Worm (Caenorhabditis elegans) whole organism, L4 larva: ENCODE data around the gene C34F6.9.

Experiments
- F37D6.2 ChIP-seq: sonication (generic microtip); optimal IDR thresholded peaks from 2 replicates; lab custom pipeline; 2016; ENCODE audit warnings: mild to moderate bottlenecking, missing genetic modification characterization, missing compliant biosample characterization
- F44E2.7 ChIP-seq: fragments of 200-800 bp; sonication (Bioruptor generic); IDR thresholded peaks from 2 replicates; pipeline ENCODE4 v2.1.2; 2022; ENCODE audit warnings: missing genetic modification characterization, missing compliant biosample characterization
- F49E8.2 ChIP-seq: sonication (generic microtip); optimal IDR thresholded peaks from 2 replicates; lab custom pipeline; 2016; ENCODE audit warnings: missing compliant biosample characterization, mild to moderate bottlenecking, missing genetic modification characterization, borderline replicate concordance
- T20F7.1 ChIP-seq: fragments of 200-800 bp; sonication (Bioruptor generic); optimal IDR thresholded peaks from 2 replicates; lab custom pipeline; 2018; ENCODE audit warnings: mild to moderate bottlenecking, missing genetic modification characterization, missing compliant biosample characterization
- Y5F2A.4 ChIP-seq: fragments of 200-800 bp; sonication (Bioruptor generic); optimal IDR thresholded peaks from 2 replicates; lab custom pipeline; 2018; ENCODE audit warnings: mild to moderate bottlenecking, missing genetic modification characterization, missing compliant biosample characterization
- Y75B8A.6 ChIP-seq: fragments of 200-800 bp; sonication (Bioruptor generic); IDR thresholded peaks from 2 replicates; pipeline ENCODE4 v1.3.6; 2022; ENCODE audit warnings: missing genetic modification reagents, missing genetic modification characterization, missing compliant biosample characterization
- aha-1 ChIP-seq: fragments of 150-350 bp; peaks from one replicate; lab custom pipeline; 2014; ENCODE audit warnings: missing biosample characterization, missing genetic modification characterization
- ama-1 ChIP-seq: fragments of 150-350 bp; optimal IDR thresholded peaks from 2 replicates; lab custom pipeline; 2014; ENCODE audit warnings: inconsistent platforms, mixed read lengths
- attf-4 ChIP-seq: sonication (generic microtip); optimal IDR thresholded peaks from 3 replicates; lab custom pipeline; 2017; ENCODE audit warnings: missing biosample characterization, missing genetic modification characterization
- ceh-44 ChIP-seq: fragments of 200-800 bp; sonication (Bioruptor generic); IDR thresholded peaks from 2 replicates; pipeline ENCODE4 v1.3.6; 2022; ENCODE audit warnings: missing genetic modification reagents, missing genetic modification characterization, missing compliant biosample characterization
- ceh-62 ChIP-seq: sonication (generic microtip); optimal IDR thresholded peaks from 2 replicates; lab custom pipeline; 2017; ENCODE audit warnings: missing biosample characterization, missing genetic modification characterization
- ceh-82 ChIP-seq: sonication (generic microtip); optimal IDR thresholded peaks from 2 replicates; lab custom pipeline; 2017; ENCODE audit warnings: missing biosample characterization, missing genetic modification characterization
- ces-1 ChIP-seq: fragments of 150-350 bp; sonication (generic microtip); optimal IDR thresholded peaks from 4 replicates; lab custom pipeline; 2014; ENCODE audit warnings: missing biosample characterization, missing genetic modification reagents, missing genetic modification characterization
- daf-16 ChIP-seq, 3 experiments: sonication (generic microtip); optimal IDR thresholded peaks; 2 replicates each; lab custom pipeline; 2016 to 2017; ENCODE audit warnings: missing genetic modification characterization in 3 of 3, missing genetic modification reagents in 3 of 3, mild to moderate bottlenecking in 2 of 3, missing compliant biosample characterization in 2 of 3, missing biosample characterization in 1 of 3, moderate library complexity in 1 of 3
- daf-19 ChIP-seq: fragments of 200-800 bp; sonication (Bioruptor generic); conservative IDR thresholded peaks from 2 replicates; pipeline ENCODE4 v1.3.6; 2022; ENCODE audit warnings: missing genetic modification characterization, missing compliant biosample characterization
- dmd-6 ChIP-seq: fragments of 200-800 bp; sonication (Bioruptor generic); IDR thresholded peaks from 2 replicates; pipeline ENCODE4 v1.3.6; 2022; ENCODE audit warnings: missing genetic modification reagents, missing genetic modification characterization, missing compliant biosample characterization
- dve-1 ChIP-seq: sonication (generic microtip); optimal IDR thresholded peaks from 2 replicates; lab custom pipeline; 2017; ENCODE audit warnings: antibody characterized with exemption, mild to moderate bottlenecking, missing genetic modification characterization, missing compliant biosample characterization; ENCODE audit not compliant: insufficient read depth
- fkh-10 ChIP-seq: fragments of 150-350 bp; optimal IDR thresholded peaks from 2 replicates; lab custom pipeline; 2014; ENCODE audit warnings: missing biosample characterization, missing genetic modification reagents, missing genetic modification characterization
- gei-8 ChIP-seq: fragments of 200-800 bp; sonication (Bioruptor generic); optimal IDR thresholded peaks from 2 replicates; lab custom pipeline; 2018; ENCODE audit warnings: mild to moderate bottlenecking, missing genetic modification characterization, missing compliant biosample characterization
- hif-1 ChIP-seq, 2 experiments: sonication (generic microtip); optimal IDR thresholded peaks; 2 replicates each; lab custom pipeline; 2016 to 2017; ENCODE audit warnings: missing compliant biosample characterization in 2 of 2, missing genetic modification characterization in 2 of 2, missing genetic modification reagents in 2 of 2, missing genotype in 2 of 2, mild to moderate bottlenecking in 1 of 2
- hlh-11 ChIP-seq: fragments of 200-800 bp; sonication (Bioruptor generic); optimal IDR thresholded peaks from 2 replicates; lab custom pipeline; 2018; ENCODE audit warnings: mild to moderate bottlenecking, missing genetic modification characterization, missing compliant biosample characterization
- hlh-30 ChIP-seq: sonication (generic microtip); optimal IDR thresholded peaks from 2 replicates; lab custom pipeline; 2017; ENCODE audit warnings: antibody characterized with exemption, mild to moderate bottlenecking, missing genetic modification characterization, missing compliant biosample characterization; ENCODE audit not compliant: insufficient read depth
- jun-1 ChIP-seq: fragments of 150-350 bp; optimal IDR thresholded peaks from 2 replicates; lab custom pipeline; 2014; ENCODE audit warnings: missing biosample characterization, missing genetic modification reagents, missing genetic modification characterization
- lin-1 ChIP-seq: fragments of 200-800 bp; sonication (Bioruptor generic); IDR thresholded peaks from 2 replicates; pipeline ENCODE4 v1.3.6; 2022; ENCODE audit warnings: missing genetic modification reagents, missing genetic modification characterization, missing compliant biosample characterization
- lin-13 ChIP-seq: fragments of 150-350 bp; optimal IDR thresholded peaks from 2 replicates; lab custom pipeline; 2014; ENCODE audit warnings: missing biosample characterization, missing genetic modification reagents, missing genetic modification characterization
- lin-15B ChIP-seq: fragments of 150-350 bp; sonication (generic microtip); optimal IDR thresholded peaks from 3 replicates; lab custom pipeline; 2014; ENCODE audit warnings: missing biosample characterization, missing genetic modification characterization
- lin-38 ChIP-seq: fragments of 200-800 bp; sonication (Bioruptor generic); IDR thresholded peaks from 2 replicates; pipeline ENCODE4 v1.3.6; 2022; ENCODE audit warnings: missing genetic modification reagents, missing genetic modification characterization, missing compliant biosample characterization
- lir-3 ChIP-seq: sonication (generic microtip); optimal IDR thresholded peaks from 2 replicates; lab custom pipeline; 2016; ENCODE audit warnings: mild to moderate bottlenecking, missing genetic modification characterization, missing compliant biosample characterization
- lsy-2 ChIP-seq, 2 experiments: fragments of 150-350 bp in 1 of 2; sonication (generic microtip) in 1 of 2; optimal IDR thresholded peaks; 2 replicates each; lab custom pipeline; 2014 to 2017; ENCODE audit warnings: missing biosample characterization in 2 of 2, missing genetic modification characterization in 2 of 2
- mep-1 ChIP-seq: fragments of 150-350 bp; sonication (generic microtip); optimal IDR thresholded peaks from 3 replicates; lab custom pipeline; 2014; ENCODE audit warnings: missing biosample characterization, missing genetic modification characterization
- mes-2 ChIP-seq: sonication (generic microtip); optimal IDR thresholded peaks from 2 replicates; lab custom pipeline; 2016; ENCODE audit warnings: missing genotype, mild to moderate bottlenecking, missing genetic modification characterization, missing compliant biosample characterization; ENCODE audit not compliant: poor library complexity, severe bottlenecking
- nhr-10 ChIP-seq: fragments of 150-350 bp; optimal IDR thresholded peaks from 2 replicates; lab custom pipeline; 2014; ENCODE audit warnings: missing biosample characterization, missing genetic modification characterization
- nhr-102 ChIP-seq: sonication (generic microtip); optimal IDR thresholded peaks from 2 replicates; lab custom pipeline; 2016; ENCODE audit warnings: mild to moderate bottlenecking, missing genetic modification characterization, moderate library complexity, missing compliant biosample characterization
- nhr-11 ChIP-seq: fragments of 150-350 bp; optimal IDR thresholded peaks from 2 replicates; lab custom pipeline; 2014; ENCODE audit warnings: missing biosample characterization, missing genetic modification characterization
- nhr-111 ChIP-seq: fragments of 200-800 bp; sonication (Bioruptor generic); optimal IDR thresholded peaks from 2 replicates; lab custom pipeline; 2018; ENCODE audit warnings: mild to moderate bottlenecking, missing genetic modification characterization, missing compliant biosample characterization
- nhr-42 ChIP-seq: fragments of 200-800 bp; sonication (Bioruptor generic); IDR thresholded peaks from 2 replicates; pipeline ENCODE4 v1.3.6; 2022; ENCODE audit warnings: missing genetic modification characterization, missing compliant biosample characterization
- nhr-6 ChIP-seq: fragments of 150-350 bp; optimal IDR thresholded peaks from 2 replicates; lab custom pipeline; 2014; ENCODE audit warnings: missing biosample characterization, missing genetic modification characterization
- nhr-77 ChIP-seq: fragments of 150-350 bp; optimal IDR thresholded peaks from 2 replicates; lab custom pipeline; 2014; ENCODE audit warnings: missing biosample characterization, missing genetic modification characterization
- pqm-1 ChIP-seq: sonication (generic microtip); optimal IDR thresholded peaks from 2 replicates; lab custom pipeline; 2017; ENCODE audit warnings: missing biosample characterization, missing genetic modification characterization
- sdz-12 ChIP-seq: fragments of 200-800 bp; sonication (Bioruptor generic); optimal IDR thresholded peaks from 2 replicates; lab custom pipeline; 2018; ENCODE audit warnings: mild to moderate bottlenecking, missing genetic modification characterization, missing compliant biosample characterization
- set-16 ChIP-seq: fragments of 200-800 bp; sonication (Bioruptor generic); IDR thresholded peaks from 2 replicates; pipeline ENCODE4 v1.3.6; 2022; ENCODE audit warnings: missing genetic modification reagents, missing genetic modification characterization, missing compliant biosample characterization
- skn-1 ChIP-seq: fragments of 150-350 bp; optimal IDR thresholded peaks from 2 replicates; lab custom pipeline; 2014; ENCODE audit warnings: missing biosample characterization, missing genetic modification characterization
- snpc-1.2 ChIP-seq: fragments of 200-800 bp; sonication (Bioruptor generic); IDR thresholded peaks from 2 replicates; pipeline ENCODE4 v1.3.6; 2022; ENCODE audit warnings: missing genetic modification reagents, missing genetic modification characterization, missing compliant biosample characterization
- spr-1 ChIP-seq: sonication (generic microtip); optimal IDR thresholded peaks from 2 replicates; lab custom pipeline; 2016; ENCODE audit warnings: mild to moderate bottlenecking, missing genetic modification characterization, missing compliant biosample characterization
- spr-3 ChIP-seq: fragments of 200-800 bp; sonication (Bioruptor generic); optimal IDR thresholded peaks from 2 replicates; lab custom pipeline; 2018; ENCODE audit warnings: mild to moderate bottlenecking, missing genetic modification characterization, missing compliant biosample characterization
- tag-97 ChIP-seq: fragments of 200-800 bp; sonication (Bioruptor generic); IDR thresholded peaks from 2 replicates; pipeline ENCODE4 v1.3.6; 2022; ENCODE audit warnings: missing genetic modification characterization, missing compliant biosample characterization
- tra-1 ChIP-seq: fragments of 200-800 bp; sonication (Bioruptor generic); IDR thresholded peaks from 2 replicates; pipeline ENCODE4 v1.3.6; 2022; ENCODE audit warnings: missing genetic modification reagents, missing genetic modification characterization, missing compliant biosample characterization
- unc-130 ChIP-seq: sonication (generic microtip); optimal IDR thresholded peaks from 2 replicates; lab custom pipeline; 2016; ENCODE audit warnings: missing genetic modification reagents, missing genetic modification characterization, missing compliant biosample characterization
- vab-7 ChIP-seq: fragments of 200-800 bp; sonication (Bioruptor generic); IDR thresholded peaks from 2 replicates; pipeline ENCODE4 v1.3.6; 2022; ENCODE audit warnings: missing genetic modification reagents, missing genetic modification characterization, missing compliant biosample characterization
- zag-1 ChIP-seq: fragments of 150-350 bp; optimal IDR thresholded peaks from 2 replicates; lab custom pipeline; 2014; ENCODE audit warnings: missing biosample characterization, missing genetic modification characterization
- zip-2 ChIP-seq: fragments of 150-350 bp; optimal IDR thresholded peaks from 2 replicates; lab custom pipeline; 2014; ENCODE audit warnings: missing biosample characterization, missing genetic modification characterization
- ztf-11 ChIP-seq: fragments of 150-350 bp; optimal IDR thresholded peaks from 2 replicates; lab custom pipeline; 2014; ENCODE audit warnings: missing biosample characterization, missing genetic modification characterization

Gene C34F6.9

ce11 chrX:11252429-11252828 is 30.0 kb upstream of the C34F6.9 start (continued):
- TF ChIP-seq attf-4 (tag; lab: Kevin White, UChicago): no peak
- TF ChIP-seq daf-16 (GFP tag; optimal IDR thresholded peaks at IDR 0.05; lab: Kevin White, UChicago): peak; percentile 65 to 70
- peak; percentile 49 for TF ChIP-seq daf-16 (tag; optimal IDR thresholded peaks at IDR 0.05; lab: Kevin White, UChicago)
- TF ChIP-seq sdz-12 (GFP tag; lab: Kevin White, UChicago): peak; percentile 30
- TF ChIP-seq ceh-82 (tag; lab: Kevin White, UChicago): no peak
- TF ChIP-seq hlh-30: peak; percentile 50
- TF ChIP-seq zag-1 (tag; lab: Kevin White, UChicago): no peak
- TF ChIP-seq nhr-102 (tag; lab: Kevin White, UChicago): peak; percentile 73
- TF ChIP-seq lin-13 (GFP tag; lab: Kevin White, UChicago): peak; percentile 44
- TF ChIP-seq daf-19: peak; percentile 83
- TF ChIP-seq nhr-111 (GFP tag; lab: Kevin White, UChicago): peak; percentile 59
- TF ChIP-seq nhr-11: no peak
- no peak for TF ChIP-seq jun-1
- no peak for TF ChIP-seq spr-3 (GFP tag; lab: Kevin White, UChicago)
- peak; percentile 33 for TF ChIP-seq F37D6.2
- peak; percentile 70 for TF ChIP-seq unc-130
- no peak for TF ChIP-seq skn-1
- TF ChIP-seq hlh-11: peak; percentile 48
- TF ChIP-seq F49E8.2 (tag; lab: Kevin White, UChicago): no peak
- peak; percentile 1 for TF ChIP-seq T20F7.1
- no peak for TF ChIP-seq ama-1
- TF ChIP-seq lir-3 (tag; lab: Kevin White, UChicago): peak; percentile 52
- TF ChIP-seq tra-1: peak; percentile 67; the same call in 1 of the 2 replicates
- peak; percentile 73 for TF ChIP-seq vab-7 (GFP tag; lab: Robert Waterston, UW)
- TF ChIP-seq dmd-6: peak; percentile 53
- peak; percentile 86 for TF ChIP-seq snpc-1.2 (GFP tag; lab: Robert Waterston, UW)
- peak; percentile 12 for TF ChIP-seq nhr-6 (tag; lab: Kevin White, UChicago)
- peak in 1 of 2 experiments; percentile 37 for TF ChIP-seq lsy-2 (tag; optimal IDR thresholded peaks at IDR 0.05; lab: Kevin White, UChicago)
- no peak for TF ChIP-seq tag-97
- TF ChIP-seq lin-15B (tag; lab: Kevin White, UChicago): no peak
- no peak for TF ChIP-seq set-16 (GFP tag; lab: Robert Waterston, UW)
- TF ChIP-seq gei-8 (GFP tag; lab: Kevin White, UChicago): peak; percentile 65
- no peak for TF ChIP-seq ceh-62 (tag; lab: Kevin White, UChicago)
- TF ChIP-seq fkh-10: no peak
- TF ChIP-seq mes-2 (tag; lab: Kevin White, UChicago): peak; percentile 76
- TF ChIP-seq nhr-77: no peak
- no peak for TF ChIP-seq F44E2.7
- peak; percentile 76 for TF ChIP-seq lin-38 (GFP tag; lab: Robert Waterston, UW)
- peak; percentile 72 for TF ChIP-seq zip-2 (tag; lab: Kevin White, UChicago)
- no peak for TF ChIP-seq aha-1 (tag; lab: Kevin White, UChicago)
- peak; percentile 64 for TF ChIP-seq dve-1 (tag; lab: Kevin White, UChicago)
- no peak for TF ChIP-seq nhr-42 (GFP tag; lab: Robert Waterston, UW)
- no peak for TF ChIP-seq pqm-1 (tag; lab: Kevin White, UChicago)
- peak; percentile 59 for TF ChIP-seq Y5F2A.4 (GFP tag; lab: Kevin White, UChicago)
- peak in 1 of 2 experiments; percentile 47 for TF ChIP-seq hif-1 (tag; optimal IDR thresholded peaks at IDR 0.05; lab: Kevin White, UChicago)
- peak; percentile 91 for TF ChIP-seq lin-1 (GFP tag; lab: Robert Waterston, UW)
- TF ChIP-seq spr-1 (tag; lab: Kevin White, UChicago): peak; percentile 50
- TF ChIP-seq nhr-10 (tag; lab: Kevin White, UChicago): no peak
- TF ChIP-seq ces-1 (GFP tag; lab: Kevin White, UChicago): no peak
- 0 out of 2 replicates have a peak, but pooled peaks have one; percentile 76 for TF ChIP-seq Y75B8A.6 (GFP tag; lab: Robert Waterston, UW)
- TF ChIP-seq mep-1 (tag; lab: Kevin White, UChicago): peak; percentile 75
- TF ChIP-seq ceh-44 (GFP tag; lab: Robert Waterston, UW): peak; percentile 33; the same call in 1 of the 2 replicates
- TF ChIP-seq ztf-11 (tag; lab: Kevin White, UChicago): no peak
